Worm (Caenorhabditis elegans) whole organism, L1 larva: ENCODE results near the gene C06E1.11.

ENCODE experiments used
- C34B4.2 ChIP-seq: sonication (generic microtip); optimal IDR thresholded peaks from 2 replicates; lab custom pipeline; 2017; ENCODE audit warnings: mild to moderate bottlenecking, missing genetic modification characterization, missing compliant biosample characterization
- aly-2 ChIP-seq: fragments of 150-350 bp; optimal IDR thresholded peaks from 2 replicates; lab custom pipeline; 2014; ENCODE audit warnings: missing biosample characterization, missing genetic modification characterization
- blmp-1 ChIP-seq: fragments of 150-350 bp; optimal IDR thresholded peaks from 2 replicates; lab custom pipeline; 2014; ENCODE audit warnings: missing biosample characterization, missing genetic modification characterization
- ceh-63 ChIP-seq: fragments of 200-800 bp; sonication (Bioruptor generic); optimal IDR thresholded peaks from 2 replicates; lab custom pipeline; 2018; ENCODE audit warnings: mild to moderate bottlenecking, missing genetic modification characterization, missing compliant biosample characterization
- ces-1 ChIP-seq: fragments of 150-350 bp; optimal IDR thresholded peaks from 2 replicates; lab custom pipeline; 2014; ENCODE audit warnings: missing biosample characterization, missing genetic modification reagents, missing genetic modification characterization
- dsc-1 ChIP-seq: sonication (generic microtip); optimal IDR thresholded peaks from 2 replicates; lab custom pipeline; 2016; ENCODE audit warnings: mild to moderate bottlenecking, missing genetic modification characterization, missing compliant biosample characterization
- efl-1 ChIP-seq, 4 experiments: fragments of 150-350 bp; optimal IDR thresholded peaks in 3 of 4; peaks in 1 of 4; 1 replicate in 1 of 4; 2 replicates in 3 of 4; lab custom pipeline; 2014; ENCODE audit warnings: missing biosample characterization in 2 of 4, missing genetic modification characterization in 2 of 4, missing genetic modification reagents in 2 of 4
- efl-3 ChIP-seq: fragments of 200-800 bp; sonication (Bioruptor generic); optimal IDR thresholded peaks from 2 replicates; lab custom pipeline; 2018; ENCODE audit warnings: mild to moderate bottlenecking, missing genetic modification characterization, missing compliant biosample characterization
- egl-13 ChIP-seq: sonication (generic microtip); optimal IDR thresholded peaks from 2 replicates; lab custom pipeline; 2016; ENCODE audit warnings: missing genotype, missing genetic modification reagents, missing genetic modification characterization, missing compliant biosample characterization
- fkh-10 ChIP-seq: sonication (generic microtip); optimal IDR thresholded peaks from 2 replicates; lab custom pipeline; 2017; ENCODE audit warnings: missing biosample characterization, missing genetic modification reagents, missing genetic modification characterization
- fkh-4 ChIP-seq: sonication (generic microtip); optimal IDR thresholded peaks from 2 replicates; lab custom pipeline; 2016; ENCODE audit warnings: missing compliant biosample characterization, missing genetic modification characterization, borderline replicate concordance
- fkh-8 ChIP-seq: sonication (generic microtip); optimal IDR thresholded peaks from 2 replicates; lab custom pipeline; 2016; ENCODE audit warnings: mild to moderate bottlenecking, missing genetic modification characterization, missing compliant biosample characterization
- hlh-4 ChIP-seq: sonication (generic microtip); optimal IDR thresholded peaks from 2 replicates; lab custom pipeline; 2016; ENCODE audit warnings: mild to moderate bottlenecking, missing genetic modification characterization, missing compliant biosample characterization
- irx-1 ChIP-seq: sonication (generic microtip); optimal IDR thresholded peaks from 2 replicates; lab custom pipeline; 2016; ENCODE audit warnings: missing genetic modification characterization, missing compliant biosample characterization
- isw-1 ChIP-seq: fragments of 200-800 bp; sonication (Bioruptor generic); IDR thresholded peaks from 2 replicates; pipeline ENCODE4 v1.3.6; 2022; ENCODE audit warnings: missing genetic modification characterization, missing compliant biosample characterization
- jun-1 ChIP-seq: fragments of 150-350 bp; optimal IDR thresholded peaks from 2 replicates; lab custom pipeline; 2014; ENCODE audit warnings: missing biosample characterization, missing genetic modification reagents, missing genetic modification characterization
- lin-14 ChIP-seq: fragments of 200-800 bp; sonication (Bioruptor generic); optimal IDR thresholded peaks from 2 replicates; lab custom pipeline; 2018; ENCODE audit warnings: mild to moderate bottlenecking, missing genetic modification characterization, moderate library complexity, missing compliant biosample characterization
- lin-15B ChIP-seq: fragments of 150-350 bp; sonication (generic microtip); optimal IDR thresholded peaks from 3 replicates; lab custom pipeline; 2014; ENCODE audit warnings: missing biosample characterization, missing genetic modification characterization
- lin-35 ChIP-seq, 2 experiments: fragments of 150-350 bp; optimal IDR thresholded peaks; 2 replicates each; lab custom pipeline; 2014; ENCODE audit warnings: missing biosample characterization in 2 of 2, missing genetic modification characterization in 2 of 2, missing genetic modification reagents in 2 of 2
- lin-39 ChIP-seq: fragments of 150-350 bp; optimal IDR thresholded peaks from 2 replicates; lab custom pipeline; 2014; ENCODE audit warnings: missing biosample characterization, missing genetic modification reagents, missing genetic modification characterization
- lsy-2 ChIP-seq, 2 experiments: fragments of 150-350 bp; optimal IDR thresholded peaks; 2 replicates each; lab custom pipeline; 2014; ENCODE audit warnings: missing biosample characterization in 2 of 2, missing genetic modification characterization in 2 of 2
- mab-9 ChIP-seq: fragments of 200-800 bp; sonication (Bioruptor generic); IDR thresholded peaks from 2 replicates; pipeline ENCODE4 v1.3.6; 2022; ENCODE audit warnings: missing genetic modification reagents, missing genetic modification characterization, missing compliant biosample characterization
- mdl-1 ChIP-seq, 2 experiments: fragments of 150-350 bp; optimal IDR thresholded peaks; 2 replicates each; lab custom pipeline; 2014 to 2017; ENCODE audit warnings: missing biosample characterization in 2 of 2, missing genetic modification characterization in 2 of 2, inconsistent platforms in 1 of 2
- nhr-71 ChIP-seq: sonication (generic microtip); optimal IDR thresholded peaks from 2 replicates; lab custom pipeline; 2016; ENCODE audit warnings: mild to moderate bottlenecking, missing genetic modification characterization, moderate library complexity, missing compliant biosample characterization
- nhr-76 ChIP-seq: sonication (generic microtip); optimal IDR thresholded peaks from 2 replicates; lab custom pipeline; 2017; ENCODE audit warnings: missing biosample characterization, missing genetic modification characterization
- nhr-77 ChIP-seq: fragments of 150-350 bp; optimal IDR thresholded peaks from 2 replicates; lab custom pipeline; 2014; ENCODE audit warnings: missing biosample characterization, missing genetic modification characterization
- pqm-1 ChIP-seq: sonication (generic microtip); optimal IDR thresholded peaks from 3 replicates; lab custom pipeline; 2017; ENCODE audit warnings: missing biosample characterization, missing genetic modification characterization
- rnt-1 ChIP-seq: sonication (generic microtip); optimal IDR thresholded peaks from 2 replicates; lab custom pipeline; 2016; ENCODE audit warnings: mild to moderate bottlenecking, missing genetic modification characterization, moderate library complexity, missing compliant biosample characterization
- skn-1 ChIP-seq: fragments of 150-350 bp; optimal IDR thresholded peaks from 2 replicates; lab custom pipeline; 2014; ENCODE audit warnings: missing biosample characterization, missing genetic modification characterization
- snpc-4 ChIP-seq: fragments of 150-350 bp; optimal IDR thresholded peaks from 2 replicates; lab custom pipeline; 2014; ENCODE audit warnings: missing biosample characterization, missing genetic modification characterization
- snu-23 ChIP-seq: sonication (generic microtip); optimal IDR thresholded peaks from 2 replicates; lab custom pipeline; 2016; ENCODE audit warnings: missing genetic modification characterization, missing compliant biosample characterization
- sptf-1 ChIP-seq: fragments of 150-350 bp; optimal IDR thresholded peaks from 2 replicates; lab custom pipeline; 2014; ENCODE audit warnings: missing biosample characterization, missing genetic modification characterization
- swsn-7 ChIP-seq: sonication (generic microtip); optimal IDR thresholded peaks from 2 replicates; lab custom pipeline; 2016; ENCODE audit warnings: missing genetic modification characterization, missing compliant biosample characterization
- unc-86 ChIP-seq: sonication (generic microtip); optimal IDR thresholded peaks from 2 replicates; lab custom pipeline; 2016; ENCODE audit warnings: missing genetic modification characterization, missing compliant biosample characterization
- xbp-1 ChIP-seq: sonication (generic microtip); optimal IDR thresholded peaks from 2 replicates; lab custom pipeline; 2016; ENCODE audit warnings: missing genetic modification characterization, missing compliant biosample characterization
- zag-1 ChIP-seq: fragments of 150-350 bp; optimal IDR thresholded peaks from 2 replicates; lab custom pipeline; 2014; ENCODE audit warnings: missing biosample characterization, missing genetic modification characterization
- zip-4 ChIP-seq: fragments of 200-800 bp; sonication (Bioruptor generic); optimal IDR thresholded peaks from 2 replicates; lab custom pipeline; 2018; ENCODE audit warnings: mild to moderate bottlenecking, missing genetic modification characterization, moderate library complexity, missing compliant biosample characterization
- ztf-11 ChIP-seq, 2 experiments: sonication (generic microtip); optimal IDR thresholded peaks; 2 replicates each; lab custom pipeline; 2016 to 2017; ENCODE audit warnings: missing genetic modification characterization in 2 of 2, missing biosample characterization in 1 of 2, missing compliant biosample characterization in 1 of 2

C06E1.11 gene

DNA sequence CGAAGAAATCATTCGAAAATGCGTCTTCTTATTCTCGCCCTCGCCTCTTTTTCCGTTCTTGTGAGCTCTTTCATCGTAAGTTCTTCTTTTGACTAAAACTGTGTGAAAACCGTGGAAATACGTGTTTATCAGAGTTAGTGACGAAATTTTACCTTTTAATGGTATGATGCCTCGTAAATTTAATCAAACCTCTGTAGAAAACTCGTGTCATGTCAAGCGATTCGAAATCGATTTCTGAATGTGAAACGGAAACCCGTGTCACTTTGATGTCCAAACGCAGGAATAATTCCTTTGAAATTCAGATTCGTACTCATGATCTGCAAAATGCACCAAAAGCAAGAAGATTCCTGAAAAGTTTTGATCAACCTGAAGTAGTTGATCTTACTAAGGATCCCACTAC lies 32.1 kb upstream of the C06E1.11 start, which contains the start of gene F22B7.3:
Gene F22B7.3, plus strand, starts transcription at position 301 of the 400 bp plus-strand sequence.
- no peak for TF ChIP-seq ces-1 (GFP tag; lab: Kevin White, UChicago)
- no peak for TF ChIP-seq nhr-77

DNA sequence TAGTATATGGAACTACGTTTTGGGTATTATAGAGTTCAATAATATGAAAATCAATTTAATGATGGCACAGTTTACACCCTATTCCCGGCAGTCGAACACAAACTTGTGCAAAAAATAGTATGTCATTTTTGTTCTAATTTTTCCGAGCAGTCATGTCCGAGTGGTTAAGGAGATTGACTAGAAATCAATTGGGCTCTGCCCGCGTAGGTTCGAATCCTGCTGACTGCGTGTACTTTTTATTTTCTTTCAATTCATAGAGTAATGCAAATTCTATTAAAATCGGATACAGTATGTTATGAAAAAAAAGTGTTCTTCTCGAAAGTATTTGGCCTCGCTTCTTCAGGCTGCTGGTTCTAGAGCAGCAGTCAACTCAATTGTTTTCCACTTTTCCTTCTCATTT lies 29.5 kb upstream of the C06E1.11 start:
- no peak for TF ChIP-seq unc-86
- TF ChIP-seq efl-1 (optimal IDR thresholded peaks at IDR 0.05; lab: Kevin White, UChicago) = no peak
- TF ChIP-seq efl-1 (GFP tag; optimal IDR thresholded peaks at IDR 0.05 in 1 of 2; lab: Kevin White, UChicago) = peak in 1 of 2 experiments; percentile 46
- no peak for TF ChIP-seq efl-3
- no peak for TF ChIP-seq mab-9 (GFP tag; lab: Robert Waterston, UW)

DNA sequence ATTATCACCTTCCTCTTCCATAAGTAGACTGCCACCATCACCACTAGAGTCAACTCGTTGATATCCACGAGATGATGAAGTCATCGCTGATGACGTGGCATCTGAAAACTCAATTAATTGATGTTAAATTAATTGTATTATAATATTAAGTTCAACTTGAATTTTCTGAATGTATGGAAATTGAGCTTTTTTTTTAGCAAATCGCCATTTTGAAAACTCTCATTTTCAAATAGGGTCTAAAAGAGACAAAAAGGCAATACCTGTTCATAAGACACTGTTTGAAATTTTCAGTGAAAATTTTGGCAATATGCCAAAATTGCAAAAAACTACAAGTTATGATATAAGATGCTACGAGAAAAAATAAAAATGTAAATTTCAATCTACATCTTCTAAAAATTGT lies 27.2 kb upstream of the C06E1.11 start, which contains the start of gene twk-7:
Gene twk-7, minus strand, starts transcription at position 101 of the 400 bp plus-strand sequence.
- TF ChIP-seq sptf-1 (no peak), egl-13 (tag; lab: Kevin White, UChicago) (no peak), fkh-10 (no peak), ztf-11 (tag; optimal IDR thresholded peaks at IDR 0.05; lab: Kevin White, UChicago) (no peak), xbp-1 (tag; lab: Kevin White, UChicago) (no peak), hlh-4 (tag; lab: Kevin White, UChicago) (no peak), nhr-76 (tag; lab: Kevin White, UChicago) (no peak), aly-2 (no peak), ceh-63 (GFP tag; lab: Kevin White, UChicago) (no peak), lin-15B (no peak), lin-39 (tag; lab: Kevin White, UChicago) (no peak), zag-1 (no peak), irx-1 (no peak), lin-35 (GFP tag; optimal IDR thresholded peaks at IDR 0.05; lab: Kevin White, UChicago) (no peak), snpc-4 (no peak), swsn-7 (tag; lab: Kevin White, UChicago) (no peak), C34B4.2 (tag; lab: Kevin White, UChicago) (no peak), zip-4 (no peak)

ce11 chrIII:8639188-8639795 lies 22.8 kb upstream of the C06E1.11 start, which contains the start of gene fip-1:
Gene fip-1 (plus strand): TSS chrIII:8639745.
- TF ChIP-seq efl-1 (optimal IDR thresholded peaks at IDR 0.05; lab: Kevin White, UChicago) = no peak
- peak in 1 of 2 experiments; percentile 87 for TF ChIP-seq efl-1 (GFP tag; optimal IDR thresholded peaks at IDR 0.05 in 1 of 2; lab: Kevin White, UChicago)
- peak; percentile 22 for TF ChIP-seq nhr-71 (tag; lab: Kevin White, UChicago)
- peak in 1 of 2 experiments; percentile 29 for TF ChIP-seq lin-35 (GFP tag; optimal IDR thresholded peaks at IDR 0.05; lab: Kevin White, UChicago)
- TF ChIP-seq snu-23 (GFP tag; lab: Kevin White, UChicago) = peak; percentile 0
- no peak for TF ChIP-seq rnt-1
- TF ChIP-seq isw-1 (GFP tag; lab: Robert Waterston, UW) = no peak

DNA sequence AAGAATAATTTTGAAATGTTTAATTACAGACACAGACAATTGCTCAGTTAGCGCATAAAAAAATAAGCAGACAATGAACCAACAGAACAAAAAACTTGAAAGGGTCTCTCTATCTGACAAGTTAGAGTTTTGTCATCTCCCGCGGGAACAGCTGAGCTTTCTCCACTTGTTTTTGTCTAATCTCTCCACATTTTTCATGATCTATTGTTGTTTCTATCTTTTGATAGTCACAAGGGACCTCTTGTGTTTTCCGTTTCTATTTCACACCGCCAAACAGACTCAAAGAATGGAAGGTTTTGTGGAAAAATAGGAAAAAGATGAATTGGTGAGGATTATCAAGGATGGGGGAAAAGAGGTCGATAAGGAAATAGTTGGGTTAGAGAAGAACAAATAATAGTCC lies 20.3 kb upstream of the C06E1.11 start:
- peak in 1 of 2 experiments; percentile 46 for TF ChIP-seq lsy-2 (tag; optimal IDR thresholded peaks at IDR 0.05; lab: Kevin White, UChicago)
- no peak for TF ChIP-seq efl-3
- peak; percentile 73 for TF ChIP-seq lin-14 (GFP tag; lab: Kevin White, UChicago)
- TF ChIP-seq fkh-8 = no peak
- no peak for TF ChIP-seq snu-23 (GFP tag; lab: Kevin White, UChicago)
- no peak for TF ChIP-seq lin-39 (tag; lab: Kevin White, UChicago)
- TF ChIP-seq skn-1 = no peak
- no peak for TF ChIP-seq jun-1
- TF ChIP-seq dsc-1 (tag; lab: Kevin White, UChicago) = no peak
- TF ChIP-seq rnt-1 = peak; percentile 61
- TF ChIP-seq nhr-71 (tag; lab: Kevin White, UChicago) = peak; percentile 42
- TF ChIP-seq pqm-1 (tag; lab: Kevin White, UChicago) = no peak
- no peak for TF ChIP-seq blmp-1 (tag; lab: Kevin White, UChicago)
- TF ChIP-seq fkh-4 (tag; lab: Kevin White, UChicago) = no peak
- TF ChIP-seq mdl-1 (tag; optimal IDR thresholded peaks at IDR 0.05; lab: Kevin White, UChicago) = no peak
